Comparison of ENCODE assay signal across 1 fruit fly cellular context in the genomic region with DNA sequence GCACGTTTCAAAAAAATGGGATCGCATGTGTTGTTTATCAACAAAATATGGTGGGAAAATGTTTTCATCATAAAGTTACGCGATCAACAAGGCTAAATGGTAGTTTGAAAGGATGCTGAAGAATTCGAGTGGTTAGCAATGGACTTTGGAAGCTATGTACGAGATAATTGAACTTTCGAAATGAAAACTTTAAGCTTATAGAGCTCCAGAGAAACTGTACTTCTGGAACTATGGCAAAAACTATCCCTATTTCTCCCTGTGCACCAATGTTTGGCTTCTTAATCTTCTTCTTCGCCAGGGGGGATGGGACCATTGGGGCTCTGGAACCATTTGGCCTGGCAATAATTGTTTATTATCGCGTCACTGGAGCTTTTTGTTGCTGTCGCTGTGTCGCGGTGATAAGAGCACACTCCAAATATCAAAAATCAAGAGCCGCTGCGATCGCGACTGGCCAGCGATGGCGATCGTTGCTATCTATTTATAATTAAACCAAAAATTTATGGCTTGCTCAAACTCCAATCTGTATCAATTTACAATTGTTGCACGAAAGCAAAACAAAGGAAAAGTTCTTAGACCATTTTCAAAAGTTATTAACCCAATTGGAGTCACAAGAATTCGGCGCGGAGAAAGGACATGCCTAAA.
A peak's percentile ranks its signal among the peaks of the same experiment; 100 is the strongest.
TF ChIP-seq lines count a peak whose summit lies in the region.

No protein-coding gene starts in this region.

TF ChIP-seq in whole organism, embryonic, 481 proteins besides CTCF, POLR2A, EP300 and RAD21 (continued from another document and continues in another):
- TF ChIP-seq Ssrp (tag; optimal IDR thresholded peaks at IDR 0.05; lab: Kevin White, UChicago) (no peak), CG9437 (GFP tag; optimal IDR thresholded peaks at IDR 0.05; lab: Kevin White, UChicago) (no peak), CG14441 (GFP tag; IDR thresholded peaks at IDR 0.05; lab: Robert Waterston, UW) (no peak; the same call in 1 of the 2 replicates), CG18011 (GFP tag; optimal IDR thresholded peaks at IDR 0.05; lab: Kevin White, UChicago) (no peak), CG31365 (tag; optimal IDR thresholded peaks at IDR 0.05; lab: Kevin White, UChicago) (no peak), CG13123 (GFP tag; optimal IDR thresholded peaks at IDR 0.05; lab: Kevin White, UChicago) (no peak), CG34376 (GFP tag; optimal IDR thresholded peaks at IDR 0.05; lab: Kevin White, UChicago) (peak; percentile 76), gcm (GFP tag; optimal IDR thresholded peaks at IDR 0.05; lab: Kevin White, UChicago) (no peak), fd64A (GFP tag; optimal IDR thresholded peaks at IDR 0.05; lab: Kevin White, UChicago) (no peak), CG31441 (GFP tag; IDR thresholded peaks at IDR 0.05; lab: Robert Waterston, UW) (0 out of 2 replicates have a peak, but pooled peaks have one; percentile 16), CG33213 (GFP tag; optimal IDR thresholded peaks at IDR 0.05; lab: Kevin White, UChicago) (no peak), eyg (GFP tag; optimal IDR thresholded peaks at IDR 0.05; lab: Kevin White, UChicago) (no peak), Kr (GFP tag; optimal IDR thresholded peaks at IDR 0.05; lab: Kevin White, UChicago) (no peak), CG10959 (GFP tag; IDR thresholded peaks at IDR 0.05; lab: Robert Waterston, UW) (no peak), al (GFP tag; IDR thresholded peaks at IDR 0.05; lab: Robert Waterston, UW) (peak; percentile 34; the same call in 1 of the 2 replicates), Doc3 (GFP tag; IDR thresholded peaks at IDR 0.05; lab: Robert Waterston, UW; ENCODE audit: partially characterized antibody) (no peak), CG16815 (GFP tag; optimal IDR thresholded peaks at IDR 0.05; lab: Kevin White, UChicago) (no peak), CG42726 (GFP tag; IDR thresholded peaks at IDR 0.05; lab: Robert Waterston, UW; ENCODE audit: partially characterized antibody) (no peak), CG8290 (GFP tag; optimal IDR thresholded peaks at IDR 0.05; lab: Kevin White, UChicago) (no peak), CG8290 (tag; optimal IDR thresholded peaks at IDR 0.05; lab: Kevin White, UChicago) (no peak), CG4328 (GFP tag; optimal IDR thresholded peaks at IDR 0.05; lab: Kevin White, UChicago) (no peak), Taf1 (GFP tag; IDR thresholded peaks at IDR 0.05; lab: Robert Waterston, UW) (no peak), danr (GFP tag; IDR thresholded peaks at IDR 0.05; lab: Robert Waterston, UW) (no peak), dm (GFP tag; optimal IDR thresholded peaks at IDR 0.05; lab: Kevin White, UChicago) (peak; percentile 3), CG9797 (GFP tag; optimal IDR thresholded peaks at IDR 0.05; lab: Kevin White, UChicago) (no peak), chinmo (GFP tag; IDR thresholded peaks at IDR 0.05; lab: Robert Waterston, UW; ENCODE audit: partially characterized antibody) (no peak), ro (GFP tag; IDR thresholded peaks at IDR 0.05; lab: Robert Waterston, UW) (no peak), CrebB (tag; optimal IDR thresholded peaks at IDR 0.05; lab: Kevin White, UChicago) (no peak), CG9932 (GFP tag; IDR thresholded peaks at IDR 0.05; lab: Robert Waterston, UW) (peak; percentile 48; the same call in 1 of the 2 replicates), CG7928 (GFP tag; optimal IDR thresholded peaks at IDR 0.05; lab: Kevin White, UChicago) (no peak), CG30431 (GFP tag; optimal IDR thresholded peaks at IDR 0.05; lab: Kevin White, UChicago) (no peak), Oli (tag; optimal IDR thresholded peaks at IDR 0.05; lab: Kevin White, UChicago) (peak; percentile 37), CG6689 (GFP tag; IDR thresholded peaks at IDR 0.05; lab: Robert Waterston, UW) (no peak), twi (tag; optimal IDR thresholded peaks at IDR 0.05; lab: Kevin White, UChicago) (no peak), CG2129 (GFP tag; IDR thresholded peaks at IDR 0.05; lab: Robert Waterston, UW; ENCODE audit: partially characterized antibody) (no peak), CG9215 (GFP tag; IDR thresholded peaks at IDR 0.05; lab: Robert Waterston, UW) (peak; percentile 41; the same call in 1 of the 2 replicates), fd102C (GFP tag; optimal IDR thresholded peaks at IDR 0.05; lab: Kevin White, UChicago) (no peak), CG5180 (GFP tag; optimal IDR thresholded peaks at IDR 0.05; lab: Kevin White, UChicago) (no peak), peb (GFP tag; IDR thresholded peaks at IDR 0.05; lab: Robert Waterston, UW) (no peak), bcd (GFP tag; optimal IDR thresholded peaks at IDR 0.05; lab: Kevin White, UChicago) (peak; percentile 51), jumu (GFP tag; optimal IDR thresholded peaks at IDR 0.05; lab: Kevin White, UChicago) (peak; percentile 3), CG17612 (GFP tag; IDR thresholded peaks at IDR 0.05; lab: Robert Waterston, UW) (no peak), CG7839 (tag; optimal IDR thresholded peaks at IDR 0.05; lab: Kevin White, UChicago) (peak; percentile 57), yki (optimal IDR thresholded peaks at IDR 0.05; lab: Kevin White, UChicago) (no peak), CG31388 (GFP tag; optimal IDR thresholded peaks at IDR 0.05; lab: Kevin White, UChicago) (no peak), PHDP (tag; optimal IDR thresholded peaks at IDR 0.05; lab: Kevin White, UChicago) (peak; percentile 47), CG15269 (tag; optimal IDR thresholded peaks at IDR 0.05; lab: Kevin White, UChicago) (peak; percentile 59), sens (GFP tag; lab: Kevin White, UChicago) (peak; percentile 54), Ptx1 (GFP tag; IDR thresholded peaks at IDR 0.05; lab: Robert Waterston, UW) (peak; percentile 57), MTF-1 (GFP tag; optimal IDR thresholded peaks at IDR 0.05; lab: Kevin White, UChicago; ENCODE audit: borderline replicate concordance) (no peak), odd (GFP tag; optimal IDR thresholded peaks at IDR 0.05; lab: Kevin White, UChicago) (no peak), Xbp1 (GFP tag; optimal IDR thresholded peaks at IDR 0.05; lab: Kevin White, UChicago) (peak; percentile 31), CG43689 (GFP tag; IDR thresholded peaks at IDR 0.05; lab: Robert Waterston, UW) (no peak), salm (tag; optimal IDR thresholded peaks at IDR 0.05; lab: Kevin White, UChicago) (no peak), onecut (GFP tag; IDR thresholded peaks at IDR 0.05; lab: Robert Waterston, UW) (no peak), CG1603 (tag; optimal IDR thresholded peaks at IDR 0.05; lab: Kevin White, UChicago) (no peak), nom (GFP tag; optimal IDR thresholded peaks at IDR 0.05; lab: Kevin White, UChicago) (no peak), fd96Cb (tag; optimal IDR thresholded peaks at IDR 0.05; lab: Kevin White, UChicago) (no peak), sd (tag; optimal IDR thresholded peaks at IDR 0.05; lab: Kevin White, UChicago) (peak; percentile 36), Meics (GFP tag; optimal IDR thresholded peaks at IDR 0.05; lab: Kevin White, UChicago) (peak; percentile 73), tx (GFP tag; optimal IDR thresholded peaks at IDR 0.05; lab: Kevin White, UChicago) (no peak), Nf-YC (tag; optimal IDR thresholded peaks at IDR 0.05; lab: Kevin White, UChicago) (peak; percentile 27), scrt (GFP tag; optimal IDR thresholded peaks at IDR 0.05; lab: Kevin White, UChicago) (peak; percentile 19), Jarid2 (GFP tag; optimal IDR thresholded peaks at IDR 0.05; lab: Kevin White, UChicago) (no peak), pros (GFP tag; optimal IDR thresholded peaks at IDR 0.05; lab: Kevin White, UChicago) (no peak), CG12071 (GFP tag; optimal IDR thresholded peaks at IDR 0.05; lab: Kevin White, UChicago) (peak; percentile 29), CG10654 (GFP tag; optimal IDR thresholded peaks at IDR 0.05; lab: Kevin White, UChicago) (no peak), Sox100B (GFP tag; optimal IDR thresholded peaks at IDR 0.05; lab: Kevin White, UChicago) (no peak), CG1529 (GFP tag; optimal IDR thresholded peaks at IDR 0.05; lab: Kevin White, UChicago) (no peak), CG6791 (GFP tag; IDR thresholded peaks at IDR 0.05; lab: Robert Waterston, UW; ENCODE audit: partially characterized antibody) (no peak), CG14014 (GFP tag; IDR thresholded peaks at IDR 0.05; lab: Robert Waterston, UW) (0 out of 2 replicates have a peak, but pooled peaks have one; percentile 22), aop (GFP tag; IDR thresholded peaks at IDR 0.05; lab: Robert Waterston, UW) (no peak), vnd (GFP tag; IDR thresholded peaks at IDR 0.05; lab: Robert Waterston, UW; ENCODE audit: partially characterized antibody) (no peak), ERR (GFP tag; optimal IDR thresholded peaks at IDR 0.05; lab: Kevin White, UChicago) (peak; percentile 33), CG10267 (tag; optimal IDR thresholded peaks at IDR 0.05; lab: Kevin White, UChicago) (no peak), phol (tag; optimal IDR thresholded peaks at IDR 0.05; lab: Kevin White, UChicago) (no peak), CG7372 (GFP tag; IDR thresholded peaks at IDR 0.05; lab: Robert Waterston, UW) (no peak), gt (GFP tag; IDR thresholded peaks at IDR 0.05; lab: Robert Waterston, UW) (no peak), fd3F (GFP tag; optimal IDR thresholded peaks at IDR 0.05; lab: Kevin White, UChicago) (peak; percentile 36), CG30020 (tag; optimal IDR thresholded peaks at IDR 0.05; lab: Kevin White, UChicago) (no peak), Poxn (GFP tag; IDR thresholded peaks at IDR 0.05; lab: Robert Waterston, UW) (no peak), Atf-2 (GFP tag; optimal IDR thresholded peaks at IDR 0.05; lab: Kevin White, UChicago) (peak; percentile 0), CG17361 (GFP tag; IDR thresholded peaks at IDR 0.05; lab: Robert Waterston, UW) (peak; percentile 43; the same call in 2 of the 3 replicates), Trl (optimal IDR thresholded peaks at IDR 0.05; lab: Kevin White, UChicago) (no peak), Trl (GFP tag; optimal IDR thresholded peaks at IDR 0.05; lab: Kevin White, UChicago) (no peak), seq (GFP tag; IDR thresholded peaks at IDR 0.05; lab: Robert Waterston, UW) (no peak), usp (GFP tag; optimal IDR thresholded peaks at IDR 0.05; lab: Kevin White, UChicago) (no peak), Sry-β (GFP tag; optimal IDR thresholded peaks at IDR 0.05; lab: Kevin White, UChicago) (no peak), CG1024 (GFP tag; IDR thresholded peaks at IDR 0.05; lab: Robert Waterston, UW) (no peak), nau (GFP tag; optimal IDR thresholded peaks at IDR 0.05; lab: Kevin White, UChicago) (peak; percentile 20), CG10274 (GFP tag; optimal IDR thresholded peaks at IDR 0.05; lab: Kevin White, UChicago) (peak; percentile 25), Bgb (GFP tag; IDR thresholded peaks at IDR 0.05; lab: Robert Waterston, UW; ENCODE audit: partially characterized antibody) (no peak), CG10565 (GFP tag; optimal IDR thresholded peaks at IDR 0.05; lab: Kevin White, UChicago) (no peak), ttk (GFP tag; IDR thresholded peaks at IDR 0.05; lab: Robert Waterston, UW) (no peak), BEAF-32 (GFP tag; optimal IDR thresholded peaks at IDR 0.05; lab: Kevin White, UChicago) (no peak), CG8924 (tag; optimal IDR thresholded peaks at IDR 0.05; lab: Kevin White, UChicago) (peak; percentile 54), Rx (GFP tag; IDR thresholded peaks at IDR 0.05; lab: Robert Waterston, UW) (no peak), sisA (GFP tag; IDR thresholded peaks at IDR 0.05; lab: Robert Waterston, UW) (no peak), jing (GFP tag; optimal IDR thresholded peaks at IDR 0.05; lab: Kevin White, UChicago) (no peak), YL-1 (GFP tag; optimal IDR thresholded peaks at IDR 0.05; lab: Kevin White, UChicago) (no peak), zfh1 (GFP tag; IDR thresholded peaks at IDR 0.05; lab: Robert Waterston, UW) (no peak), Dip3 (GFP tag; optimal IDR thresholded peaks at IDR 0.05; lab: Kevin White, UChicago) (peak; percentile 54), bowl (GFP tag; IDR thresholded peaks at IDR 0.05; lab: Robert Waterston, UW) (no peak), CG15601 (tag; optimal IDR thresholded peaks at IDR 0.05; lab: Kevin White, UChicago) (no peak), CG1792 (GFP tag; optimal IDR thresholded peaks at IDR 0.05; lab: Kevin White, UChicago) (no peak), sna (GFP tag; IDR thresholded peaks at IDR 0.05; lab: Robert Waterston, UW; ENCODE audit: partially characterized antibody) (no peak), Dbx (GFP tag; IDR thresholded peaks at IDR 0.05; lab: Robert Waterston, UW) (0 out of 3 replicates have a peak, but pooled peaks have one; percentile 41), p53 (GFP tag; optimal IDR thresholded peaks at IDR 0.05; lab: Kevin White, UChicago) (no peak), bigmax (GFP tag; optimal IDR thresholded peaks at IDR 0.05; lab: Kevin White, UChicago) (no peak), z (GFP tag; IDR thresholded peaks at IDR 0.05; lab: Robert Waterston, UW) (no peak), tin (GFP tag; optimal IDR thresholded peaks at IDR 0.05; lab: Kevin White, UChicago) (no peak), CG7786 (GFP tag; optimal IDR thresholded peaks at IDR 0.05; lab: Kevin White, UChicago) (peak; percentile 59), eve (GFP tag; optimal IDR thresholded peaks at IDR 0.05; lab: Kevin White, UChicago) (no peak), trem (tag; optimal IDR thresholded peaks at IDR 0.05; lab: Kevin White, UChicago) (no peak), gfzf (GFP tag; optimal IDR thresholded peaks at IDR 0.05; lab: Kevin White, UChicago) (no peak), gce (GFP tag; IDR thresholded peaks at IDR 0.05; lab: Robert Waterston, UW) (no peak), tio (GFP tag; optimal IDR thresholded peaks at IDR 0.05; lab: Kevin White, UChicago) (peak; percentile 33), Dek (tag; optimal IDR thresholded peaks at IDR 0.05; lab: Kevin White, UChicago) (peak; percentile 28), CG11504 (tag; optimal IDR thresholded peaks at IDR 0.05; lab: Kevin White, UChicago) (peak; percentile 51), CG11723 (GFP tag; optimal IDR thresholded peaks at IDR 0.05; lab: Kevin White, UChicago) (no peak), dmrt11E (tag; optimal IDR thresholded peaks at IDR 0.05; lab: Kevin White, UChicago) (no peak), Stat92E (GFP tag; optimal IDR thresholded peaks at IDR 0.05; lab: Kevin White, UChicago) (no peak), CG32772 (GFP tag; IDR thresholded peaks at IDR 0.05; lab: Robert Waterston, UW) (no peak), CG6254 (GFP tag; optimal IDR thresholded peaks at IDR 0.05; lab: Kevin White, UChicago) (no peak), ase (GFP tag; IDR thresholded peaks at IDR 0.05; lab: Robert Waterston, UW) (no peak), CG10543 (GFP tag; optimal IDR thresholded peaks at IDR 0.05; lab: Kevin White, UChicago) (peak; percentile 54), CG13424 (tag; optimal IDR thresholded peaks at IDR 0.05; lab: Kevin White, UChicago) (peak; percentile 36), caup (GFP tag; optimal IDR thresholded peaks at IDR 0.05; lab: Kevin White, UChicago; ENCODE audit: severe bottlenecking) (peak; percentile 39)
